Fruit fly (Drosophila melanogaster): ENCODE results near the gene CG13970.
A peak's percentile ranks its signal among the peaks of the same experiment; 100 is the strongest.

The CG13970 gene

DNA sequence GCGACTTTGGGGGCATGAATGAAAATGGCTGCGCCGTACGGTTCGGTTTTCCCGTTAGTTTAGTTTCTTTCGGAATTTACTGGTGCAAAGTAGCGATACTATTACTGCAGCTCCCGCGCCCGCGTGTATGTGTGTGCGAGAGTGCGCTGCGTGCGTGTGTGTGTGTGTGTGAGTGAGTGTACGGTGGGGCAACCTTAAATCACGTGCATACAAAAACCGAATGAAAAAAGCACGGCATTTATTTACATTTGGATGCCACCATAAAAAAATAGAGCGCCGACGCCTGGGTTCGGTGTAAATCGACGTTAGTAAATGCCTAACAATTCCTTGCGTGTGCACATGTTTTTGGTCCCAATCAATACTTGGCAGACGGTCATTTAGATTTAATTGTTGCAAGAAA, 6.2 kb downstream of the CG13970 start (continued):
- TF ChIP-seq CG3847 (GFP tag; IDR thresholded peaks at IDR 0.05) = no peak
- TF ChIP-seq slbo (GFP tag; IDR thresholded peaks at IDR 0.05) = 0 out of 2 replicates have a peak, but pooled peaks have one; percentile 4

DNA sequence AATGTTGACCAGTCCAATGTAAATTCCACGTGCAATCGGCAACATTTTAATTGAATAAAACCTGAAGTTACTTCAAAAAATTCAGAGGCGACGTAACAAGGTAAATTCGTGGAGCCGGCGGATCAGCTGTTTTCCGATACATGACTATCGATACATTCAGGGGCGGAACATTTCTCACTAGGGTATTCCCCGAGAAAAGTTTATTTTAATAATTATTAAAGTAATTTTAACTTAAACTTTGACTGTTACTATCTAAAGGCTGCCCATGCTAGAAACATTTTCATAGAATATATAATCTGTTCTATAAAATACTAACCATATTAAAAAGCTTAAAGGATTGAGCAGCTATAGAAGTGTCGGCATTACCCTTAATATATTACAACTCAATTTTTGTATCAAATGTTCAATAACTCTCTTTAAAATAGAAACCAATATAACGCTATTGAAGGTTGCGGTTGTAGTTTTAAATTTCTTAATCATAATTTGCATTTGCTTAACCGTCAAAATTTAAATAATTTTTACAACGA, 6.8 kb downstream of the CG13970 start, which contains the start of the genes mRpS18B and Kua:
Gene mRpS18B (minus strand): TSS at position 149 of the 527 bp plus-strand sequence.
Gene Kua (plus strand): TSS at position 477 of the 527 bp plus-strand sequence.
- TF ChIP-seq ATbp (GFP tag; optimal IDR thresholded peaks at IDR 0.05) (no peak), CG4282 (GFP tag; optimal IDR thresholded peaks at IDR 0.05) (no peak), CG12219 (GFP tag; optimal IDR thresholded peaks at IDR 0.05) (no peak), Chrac-16 (GFP tag; optimal IDR thresholded peaks at IDR 0.05) (peak; percentile 40), danr (GFP tag; IDR thresholded peaks at IDR 0.05) (no peak), emc (GFP tag; optimal IDR thresholded peaks at IDR 0.05) (no peak), Ets65A (GFP tag) (peak; percentile 53), ERR (GFP tag; optimal IDR thresholded peaks at IDR 0.05) (no peak), GATAe (GFP tag; conservative IDR thresholded peaks at IDR 0.05) (no peak), fu2 (GFP tag; optimal IDR thresholded peaks at IDR 0.05) (no peak), Awh (GFP tag; IDR thresholded peaks at IDR 0.05) (no peak), CG31224 (GFP tag; IDR thresholded peaks at IDR 0.05) (no peak), zf30C (GFP tag; optimal IDR thresholded peaks at IDR 0.05) (no peak), CG17361 (GFP tag; IDR thresholded peaks at IDR 0.05) (peak; percentile 77), grn (GFP tag; optimal IDR thresholded peaks at IDR 0.05) (no peak), dati (GFP tag; IDR thresholded peaks at IDR 0.05) (no peak), CG17359 (tag; optimal IDR thresholded peaks at IDR 0.05) (peak; percentile 58), CG8924 (tag; optimal IDR thresholded peaks at IDR 0.05) (peak; percentile 53), hbn (GFP tag; IDR thresholded peaks at IDR 0.05; ENCODE audit: partially characterized antibody) (peak; percentile 50), Mes4 (GFP tag; optimal IDR thresholded peaks at IDR 0.05) (no peak), tio (GFP tag; optimal IDR thresholded peaks at IDR 0.05) (no peak), CG7987 (GFP tag; optimal IDR thresholded peaks at IDR 0.05) (no peak), tll (GFP tag; optimal IDR thresholded peaks at IDR 0.05) (no peak), dysf (GFP tag; IDR thresholded peaks at IDR 0.05) (peak; percentile 57; the same call in 2 of the 3 replicates), sisA (GFP tag; IDR thresholded peaks at IDR 0.05) (peak; percentile 64; the same call in 1 of the 2 replicates), D19B (GFP tag; optimal IDR thresholded peaks at IDR 0.05) (no peak), ttk (GFP tag; IDR thresholded peaks at IDR 0.05) (0 out of 2 replicates have a peak, but pooled peaks have one; percentile 35), CG9797 (GFP tag; optimal IDR thresholded peaks at IDR 0.05) (no peak), sim (GFP tag; IDR thresholded peaks at IDR 0.05) (no peak), Pdp1 (GFP tag; optimal IDR thresholded peaks at IDR 0.05) (peak; percentile 14 to 87), sima (GFP tag; optimal IDR thresholded peaks at IDR 0.05) (no peak), Max (GFP tag; optimal IDR thresholded peaks at IDR 0.05) (no peak), CG14667 (GFP tag; IDR thresholded peaks at IDR 0.05) (no peak), Mad (GFP tag; optimal IDR thresholded peaks at IDR 0.05) (peak; percentile 0), Bgb (GFP tag; IDR thresholded peaks at IDR 0.05; ENCODE audit: partially characterized antibody) (peak; percentile 70), twi (tag; optimal IDR thresholded peaks at IDR 0.05) (no peak), D19A (tag; optimal IDR thresholded peaks at IDR 0.05) (peak; percentile 33), CkIIα-i1 (GFP tag; IDR thresholded peaks at IDR 0.05) (no peak), chif (GFP tag; optimal IDR thresholded peaks at IDR 0.05) (no peak), CG1603 (tag; optimal IDR thresholded peaks at IDR 0.05) (peak; percentile 30), CG5180 (GFP tag; optimal IDR thresholded peaks at IDR 0.05) (no peak), Abd-B (GFP tag; optimal IDR thresholded peaks at IDR 0.05) (peak; percentile 32), Med (GFP tag) (peak; percentile 85), CG34376 (GFP tag; optimal IDR thresholded peaks at IDR 0.05) (peak; percentile 43), CG6272 (GFP tag; IDR thresholded peaks at IDR 0.05) (peak; percentile 43; the same call in 1 of the 2 replicates), CG5953 (GFP tag; IDR thresholded peaks at IDR 0.05) (no peak), ase (GFP tag; IDR thresholded peaks at IDR 0.05) (no peak)

Measured in whole organism, embryonic.